Worm (Caenorhabditis elegans) whole organism, mixed stage, embryonic: ENCODE data around the gene F01G10.4.

Experiments
- bed-3 ChIP-seq: fragments of 200-800 bp; sonication (Bioruptor generic); optimal IDR thresholded peaks from 3 replicates; lab custom pipeline; 2018; ENCODE audit warnings: mild to moderate bottlenecking, missing genetic modification characterization, moderate library complexity, missing compliant biosample characterization
- blmp-1 ChIP-seq: fragments of 150-350 bp; optimal IDR thresholded peaks from 2 replicates; lab custom pipeline; 2014; ENCODE audit warnings: missing biosample characterization, missing genetic modification characterization
- ceh-39 ChIP-seq: fragments of 150-350 bp; optimal IDR thresholded peaks from 2 replicates; lab custom pipeline; 2014; ENCODE audit warnings: missing biosample characterization, missing genetic modification characterization
- ceh-43 ChIP-seq: fragments of 200-800 bp; sonication (Bioruptor generic); optimal IDR thresholded peaks from 2 replicates; lab custom pipeline; 2018; ENCODE audit warnings: mild to moderate bottlenecking, missing genetic modification characterization, moderate library complexity, missing compliant biosample characterization
- ceh-83 ChIP-seq: fragments of 200-800 bp; sonication (Bioruptor generic); optimal IDR thresholded peaks from 2 replicates; lab custom pipeline; 2018; ENCODE audit warnings: mild to moderate bottlenecking, missing genetic modification characterization, missing compliant biosample characterization
- ces-1 ChIP-seq: fragments of 150-350 bp; optimal IDR thresholded peaks from 2 replicates; lab custom pipeline; 2014; ENCODE audit warnings: missing biosample characterization, missing genetic modification reagents, missing genetic modification characterization
- cnd-1 ChIP-seq: fragments of 200-800 bp; sonication (Bioruptor generic); optimal IDR thresholded peaks from 2 replicates; lab custom pipeline; 2018; ENCODE audit warnings: mild to moderate bottlenecking, missing genetic modification characterization, missing compliant biosample characterization
- drap-1 ChIP-seq: fragments of 200-800 bp; sonication (Bioruptor generic); optimal IDR thresholded peaks from 3 replicates; lab custom pipeline; 2018; ENCODE audit warnings: mild to moderate bottlenecking, missing genetic modification characterization, missing compliant biosample characterization
- elt-1 ChIP-seq: sonication (generic microtip); optimal IDR thresholded peaks from 2 replicates; lab custom pipeline; 2017; ENCODE audit warnings: missing genetic modification characterization, mild to moderate bottlenecking, missing compliant biosample characterization, antibody characterized with exemption, moderate library complexity, borderline replicate concordance; ENCODE audit not compliant: insufficient read depth
- elt-3 ChIP-seq: fragments of 150-350 bp; optimal IDR thresholded peaks from 2 replicates; lab custom pipeline; 2014; ENCODE audit warnings: missing biosample characterization, missing genetic modification characterization
- flh-1 ChIP-seq: fragments of 200-800 bp; sonication (Bioruptor generic); optimal IDR thresholded peaks from 2 replicates; lab custom pipeline; 2018; ENCODE audit warnings: mild to moderate bottlenecking, missing genetic modification characterization, moderate library complexity, missing compliant biosample characterization
- ham-2 ChIP-seq: fragments of 200-800 bp; sonication (Bioruptor generic); optimal IDR thresholded peaks from 2 replicates; lab custom pipeline; 2018; ENCODE audit warnings: mild to moderate bottlenecking, missing genetic modification characterization, missing compliant biosample characterization
- hlh-1 ChIP-seq: fragments of 150-350 bp; optimal IDR thresholded peaks from 2 replicates; lab custom pipeline; 2014; ENCODE audit warnings: missing biosample characterization, missing genetic modification reagents, missing genetic modification characterization
- lin-13 ChIP-seq: fragments of 150-350 bp; optimal IDR thresholded peaks from 2 replicates; lab custom pipeline; 2014; ENCODE audit warnings: missing biosample characterization, missing genetic modification characterization
- lin-32 ChIP-seq: fragments of 200-800 bp; sonication (Bioruptor generic); optimal IDR thresholded peaks from 2 replicates; lab custom pipeline; 2018; ENCODE audit warnings: mild to moderate bottlenecking, missing genetic modification characterization, missing compliant biosample characterization
- lsy-2 ChIP-seq: fragments of 150-350 bp; optimal IDR thresholded peaks from 2 replicates; lab custom pipeline; 2014; ENCODE audit warnings: missing biosample characterization, missing genetic modification characterization
- mab-5 ChIP-seq: fragments of 150-350 bp; optimal IDR thresholded peaks from 2 replicates; lab custom pipeline; 2014; ENCODE audit warnings: missing biosample characterization, missing genetic modification characterization
- mep-1 ChIP-seq: fragments of 150-350 bp; optimal IDR thresholded peaks from 2 replicates; lab custom pipeline; 2017; ENCODE audit warnings: missing biosample characterization, missing genetic modification reagents, missing genetic modification characterization, inconsistent platforms
- mls-2 ChIP-seq: sonication (generic microtip); optimal IDR thresholded peaks from 2 replicates; lab custom pipeline; 2016; ENCODE audit warnings: mild to moderate bottlenecking, missing genetic modification characterization, moderate library complexity, missing compliant biosample characterization
- nhr-12 ChIP-seq: fragments of 150-350 bp; optimal IDR thresholded peaks from 2 replicates; lab custom pipeline; 2014; ENCODE audit warnings: missing biosample characterization, missing genetic modification characterization
- nhr-2 ChIP-seq: fragments of 150-350 bp; optimal IDR thresholded peaks from 2 replicates; lab custom pipeline; 2014; ENCODE audit warnings: missing biosample characterization, missing genetic modification characterization
- nhr-237 ChIP-seq: fragments of 150-350 bp; optimal IDR thresholded peaks from 2 replicates; lab custom pipeline; 2014; ENCODE audit warnings: missing biosample characterization, missing genetic modification characterization
- nhr-28 ChIP-seq: fragments of 150-350 bp; optimal IDR thresholded peaks from 2 replicates; lab custom pipeline; 2014; ENCODE audit warnings: missing biosample characterization, missing genetic modification characterization
- nhr-76 ChIP-seq: sonication (generic microtip); optimal IDR thresholded peaks from 2 replicates; lab custom pipeline; 2017; ENCODE audit warnings: missing biosample characterization, missing genetic modification characterization
- sem-2 ChIP-seq: fragments of 200-800 bp; sonication (Bioruptor generic); optimal IDR thresholded peaks from 2 replicates; lab custom pipeline; 2018; ENCODE audit warnings: mild to moderate bottlenecking, missing genetic modification characterization, missing compliant biosample characterization
- snpc-4 ChIP-seq: fragments of 150-350 bp; optimal IDR thresholded peaks from 2 replicates; lab custom pipeline; 2014; ENCODE audit warnings: missing biosample characterization, missing genetic modification characterization
- tbx-8 ChIP-seq: fragments of 200-800 bp; sonication (Bioruptor generic); optimal IDR thresholded peaks from 2 replicates; lab custom pipeline; 2018; ENCODE audit warnings: mild to moderate bottlenecking, missing genetic modification characterization, moderate library complexity, missing compliant biosample characterization
- unc-120 ChIP-seq: sonication (generic microtip); optimal IDR thresholded peaks from 2 replicates; lab custom pipeline; 2017; ENCODE audit warnings: missing genetic modification characterization, missing compliant biosample characterization; ENCODE audit not compliant: poor library complexity, severe bottlenecking
- unc-39 ChIP-seq: fragments of 150-350 bp; optimal IDR thresholded peaks from 2 replicates; lab custom pipeline; 2014; ENCODE audit warnings: missing biosample characterization, missing genetic modification characterization
- zip-8 ChIP-seq: fragments of 150-350 bp; optimal IDR thresholded peaks from 2 replicates; lab custom pipeline; 2014; ENCODE audit warnings: missing biosample characterization, missing genetic modification characterization
- ztf-11 ChIP-seq: fragments of 150-350 bp; optimal IDR thresholded peaks from 2 replicates; lab custom pipeline; 2014; ENCODE audit warnings: missing biosample characterization, missing genetic modification characterization

Gene F01G10.4

ce11 chrIV:10242458-10243123 is 10.2 kb upstream of the F01G10.4 start:
- TF ChIP-seq ceh-39 (tag; lab: Kevin White, UChicago) (no peak), ztf-11 (tag; lab: Kevin White, UChicago) (no peak), tbx-8 (GFP tag; lab: Kevin White, UChicago) (no peak), zip-8 (tag; lab: Kevin White, UChicago) (no peak), nhr-12 (tag; lab: Kevin White, UChicago) (no peak), cnd-1 (tag; lab: Kevin White, UChicago) (no peak), nhr-237 (tag; lab: Kevin White, UChicago) (no peak), elt-3 (no peak), flh-1 (GFP tag; lab: Kevin White, UChicago) (no peak), nhr-2 (tag; lab: Kevin White, UChicago) (no peak), ceh-83 (GFP tag; lab: Kevin White, UChicago) (no peak), nhr-76 (tag; lab: Kevin White, UChicago) (no peak), hlh-1 (no peak), mab-5 (no peak), lin-32 (no peak), blmp-1 (no peak), lsy-2 (no peak), drap-1 (GFP tag; lab: Kevin White, UChicago) (no peak)

- TF ChIP-seq hlh-1 = peak; percentile 56
- TF ChIP-seq zip-8 (tag; lab: Kevin White, UChicago) = no peak
- no peak for TF ChIP-seq mab-5
- no peak for TF ChIP-seq blmp-1
- TF ChIP-seq nhr-76 (tag; lab: Kevin White, UChicago) = no peak
- TF ChIP-seq nhr-12 (tag; lab: Kevin White, UChicago) = no peak
- TF ChIP-seq snpc-4 (tag; lab: Kevin White, UChicago) = no peak
- TF ChIP-seq lin-13 = no peak
- TF ChIP-seq mls-2 (tag; lab: Kevin White, UChicago) = no peak
- TF ChIP-seq nhr-2 (tag; lab: Kevin White, UChicago) = peak; percentile 93
Observed at ce11 chrIV:10241659-10242058, 9.3 kb upstream of the F01G10.4 start, which contains the start of gene lipl-7. Gene lipl-7 (minus strand): TSS chrIV:10241823.

- no peak for TF ChIP-seq drap-1 (GFP tag; lab: Kevin White, UChicago)
- no peak for TF ChIP-seq unc-39
- TF ChIP-seq blmp-1 = no peak
- no peak for TF ChIP-seq lsy-2
- TF ChIP-seq nhr-28 (tag; lab: Kevin White, UChicago) = no peak
- no peak for TF ChIP-seq tbx-8 (GFP tag; lab: Kevin White, UChicago)
- TF ChIP-seq nhr-2 (tag; lab: Kevin White, UChicago) = no peak
- TF ChIP-seq zip-8 (tag; lab: Kevin White, UChicago) = no peak
- TF ChIP-seq nhr-12 (tag; lab: Kevin White, UChicago) = no peak
- no peak for TF ChIP-seq cnd-1 (tag; lab: Kevin White, UChicago)
- no peak for TF ChIP-seq snpc-4 (tag; lab: Kevin White, UChicago)
- TF ChIP-seq ces-1 (GFP tag; lab: Kevin White, UChicago) = no peak
- no peak for TF ChIP-seq mep-1 (tag; lab: Kevin White, UChicago)
- no peak for TF ChIP-seq sem-2 (GFP tag; lab: Kevin White, UChicago)
- no peak for TF ChIP-seq mls-2 (tag; lab: Kevin White, UChicago)
- TF ChIP-seq nhr-237 (tag; lab: Kevin White, UChicago) = no peak
- no peak for TF ChIP-seq ceh-43 (GFP tag; lab: Kevin White, UChicago)
- no peak for TF ChIP-seq elt-3
- no peak for TF ChIP-seq elt-1 (tag; lab: Kevin White, UChicago)
- TF ChIP-seq ham-2 (GFP tag; lab: Kevin White, UChicago) = no peak
Observed at ce11 chrIV:10239045-10239444, 6.7 kb upstream of the F01G10.4 start, which contains the start of gene ech-8. Gene ech-8 (minus strand): TSS chrIV:10239176.

- TF ChIP-seq bed-3 (GFP tag; lab: Kevin White, UChicago) (no peak), elt-1 (tag; lab: Kevin White, UChicago) (no peak), unc-39 (no peak), ceh-43 (GFP tag; lab: Kevin White, UChicago) (no peak), ceh-83 (GFP tag; lab: Kevin White, UChicago) (no peak), elt-3 (no peak), drap-1 (GFP tag; lab: Kevin White, UChicago) (no peak), hlh-1 (no peak), blmp-1 (no peak), lin-32 (no peak), tbx-8 (GFP tag; lab: Kevin White, UChicago) (no peak), unc-120 (no peak), lsy-2 (no peak)
Observed at ce11 chrIV:10236106-10236505, 3.8 kb upstream of the F01G10.4 start.
